Worm (Caenorhabditis elegans) whole organism, L3 larva: ENCODE measurements around the gene F56F11.1.

ENCODE experiments used
- R02D3.7 ChIP-seq: fragments of 150-350 bp; optimal IDR thresholded peaks from 2 replicates; lab custom pipeline; 2014; ENCODE audit warnings: missing biosample characterization, missing genetic modification characterization
- ZK546.5 ChIP-seq: sonication (generic microtip); optimal IDR thresholded peaks from 2 replicates; lab custom pipeline; 2017; ENCODE audit warnings: missing biosample characterization, missing genetic modification characterization
- ama-1 ChIP-seq: fragments of 150-350 bp; optimal IDR thresholded peaks from 2 replicates; lab custom pipeline; 2018
- ceh-16 ChIP-seq: sonication (generic microtip); optimal IDR thresholded peaks from 2 replicates; lab custom pipeline; 2017; ENCODE audit warnings: missing biosample characterization, missing genetic modification characterization
- ceh-82 ChIP-seq: fragments of 150-350 bp; optimal IDR thresholded peaks from 2 replicates; lab custom pipeline; 2014; ENCODE audit warnings: missing biosample characterization, missing genetic modification characterization
- daf-12 ChIP-seq: fragments of 150-350 bp; optimal IDR thresholded peaks from 2 replicates; lab custom pipeline; 2014; ENCODE audit warnings: missing biosample characterization, missing genetic modification reagents, missing genetic modification characterization
- egl-27 ChIP-seq: sonication (generic microtip); optimal IDR thresholded peaks from 4 replicates; lab custom pipeline; 2017; ENCODE audit warnings: missing biosample characterization, missing genetic modification reagents, missing genetic modification characterization
- egl-5 ChIP-seq: fragments of 150-350 bp; optimal IDR thresholded peaks from 2 replicates; lab custom pipeline; 2017; ENCODE audit warnings: missing biosample characterization, missing genetic modification reagents, missing genetic modification characterization, inconsistent platforms
- elt-1 ChIP-seq: fragments of 150-350 bp; optimal IDR thresholded peaks from 2 replicates; lab custom pipeline; 2014; ENCODE audit warnings: missing biosample characterization, missing genetic modification characterization
- elt-3 ChIP-seq, 3 experiments: fragments of 150-350 bp in 1 of 3; sonication (generic microtip) in 2 of 3; optimal IDR thresholded peaks; 2 replicates in 2 of 3; 4 replicates in 1 of 3; lab custom pipeline; 2014 to 2017; ENCODE audit warnings: missing biosample characterization in 3 of 3, missing genetic modification characterization in 3 of 3
- eor-1 ChIP-seq, 2 experiments: fragments of 150-350 bp; optimal IDR thresholded peaks; 2 replicates each; lab custom pipeline; 2014 to 2018; ENCODE audit warnings: missing biosample characterization in 2 of 2, missing genetic modification characterization in 2 of 2
- fkh-10 ChIP-seq: sonication (generic microtip); optimal IDR thresholded peaks from 2 replicates; lab custom pipeline; 2017; ENCODE audit warnings: missing biosample characterization, missing genetic modification reagents, missing genetic modification characterization
- fkh-2 ChIP-seq: fragments of 150-350 bp; optimal IDR thresholded peaks from 2 replicates; lab custom pipeline; 2014; ENCODE audit warnings: missing biosample characterization, missing genetic modification reagents, missing genetic modification characterization
- fos-1 ChIP-seq: fragments of 150-350 bp; optimal IDR thresholded peaks from 2 replicates; lab custom pipeline; 2014; ENCODE audit warnings: missing biosample characterization, missing genetic modification characterization
- hmg-11 ChIP-seq: sonication (generic microtip); optimal IDR thresholded peaks from 2 replicates; lab custom pipeline; 2016; ENCODE audit warnings: missing genetic modification characterization, missing compliant biosample characterization
- jun-1 ChIP-seq: fragments of 150-350 bp; optimal IDR thresholded peaks from 2 replicates; lab custom pipeline; 2014; ENCODE audit warnings: missing biosample characterization, missing genetic modification reagents, missing genetic modification characterization
- lin-15B ChIP-seq: fragments of 150-350 bp; optimal IDR thresholded peaks from 2 replicates; lab custom pipeline; 2014; ENCODE audit warnings: missing biosample characterization, missing genetic modification characterization
- lin-39 ChIP-seq: fragments of 150-350 bp; optimal IDR thresholded peaks from 2 replicates; lab custom pipeline; 2018; ENCODE audit warnings: missing biosample characterization, missing genetic modification reagents, missing genetic modification characterization
- mdl-1 ChIP-seq: fragments of 150-350 bp; optimal IDR thresholded peaks from 2 replicates; lab custom pipeline; 2014; ENCODE audit warnings: missing biosample characterization, missing genetic modification characterization
- mml-1 ChIP-seq: fragments of 150-350 bp; sonication (generic microtip); optimal IDR thresholded peaks from 3 replicates; lab custom pipeline; 2014; ENCODE audit warnings: missing biosample characterization, missing genetic modification characterization
- nfya-1 ChIP-seq: sonication (generic microtip); optimal IDR thresholded peaks from 2 replicates; lab custom pipeline; 2017; ENCODE audit warnings: missing genetic modification characterization, mild to moderate bottlenecking, missing compliant biosample characterization, antibody characterized with exemption, moderate library complexity; ENCODE audit not compliant: insufficient read depth
- nhr-11 ChIP-seq: fragments of 150-350 bp; optimal IDR thresholded peaks from 2 replicates; lab custom pipeline; 2014; ENCODE audit warnings: missing biosample characterization, missing genetic modification characterization
- nhr-12 ChIP-seq: fragments of 150-350 bp; optimal IDR thresholded peaks from 2 replicates; lab custom pipeline; 2014; ENCODE audit warnings: missing biosample characterization, missing genetic modification characterization
- nhr-23 ChIP-seq: fragments of 150-350 bp; optimal IDR thresholded peaks from 2 replicates; lab custom pipeline; 2014; ENCODE audit warnings: missing biosample characterization, missing genetic modification reagents, missing genetic modification characterization
- nhr-25 ChIP-seq: sonication (generic microtip); optimal IDR thresholded peaks from 2 replicates; lab custom pipeline; 2017; ENCODE audit warnings: missing biosample characterization, missing genetic modification characterization
- nhr-28 ChIP-seq: fragments of 150-350 bp; optimal IDR thresholded peaks from 2 replicates; lab custom pipeline; 2014; ENCODE audit warnings: missing biosample characterization, missing genetic modification characterization
- nhr-43 ChIP-seq: sonication (generic microtip); optimal IDR thresholded peaks from 2 replicates; lab custom pipeline; 2016; ENCODE audit warnings: mild to moderate bottlenecking, missing genetic modification characterization, missing compliant biosample characterization; ENCODE audit not compliant: poor library complexity, severe bottlenecking
- nhr-67 ChIP-seq: fragments of 150-350 bp; optimal IDR thresholded peaks from 2 replicates; lab custom pipeline; 2014; ENCODE audit warnings: missing biosample characterization, missing genetic modification characterization
- nhr-76 ChIP-seq: fragments of 150-350 bp; sonication (generic microtip); optimal IDR thresholded peaks from 5 replicates; lab custom pipeline; 2014; ENCODE audit warnings: missing biosample characterization, missing genetic modification characterization
- pha-4 ChIP-seq: fragments of 150-350 bp; optimal IDR thresholded peaks from 2 replicates; lab custom pipeline; 2014; ENCODE audit warnings: missing biosample characterization, missing genetic modification reagents, missing genetic modification characterization
- pqm-1 ChIP-seq: fragments of 150-350 bp; optimal IDR thresholded peaks from 2 replicates; lab custom pipeline; 2017; ENCODE audit warnings: missing biosample characterization, missing genetic modification characterization, inconsistent platforms
- skn-1 ChIP-seq: fragments of 150-350 bp; optimal IDR thresholded peaks from 2 replicates; lab custom pipeline; 2014; ENCODE audit warnings: missing biosample characterization, missing genetic modification characterization
- snpc-4 ChIP-seq: fragments of 150-350 bp; optimal IDR thresholded peaks from 2 replicates; lab custom pipeline; 2014; ENCODE audit warnings: missing biosample characterization, missing genetic modification characterization
- unc-39 ChIP-seq: sonication (generic microtip); optimal IDR thresholded peaks from 4 replicates; lab custom pipeline; 2017; ENCODE audit warnings: missing biosample characterization, missing genetic modification characterization
- unc-62 ChIP-seq: fragments of 150-350 bp; sonication (generic microtip); optimal IDR thresholded peaks from 4 replicates; lab custom pipeline; 2014; ENCODE audit warnings: missing biosample characterization, missing genetic modification reagents, missing genetic modification characterization
- ztf-4 ChIP-seq: fragments of 150-350 bp; optimal IDR thresholded peaks from 2 replicates; lab custom pipeline; 2014; ENCODE audit warnings: missing biosample characterization, missing genetic modification characterization

Gene F56F11.1

DNA sequence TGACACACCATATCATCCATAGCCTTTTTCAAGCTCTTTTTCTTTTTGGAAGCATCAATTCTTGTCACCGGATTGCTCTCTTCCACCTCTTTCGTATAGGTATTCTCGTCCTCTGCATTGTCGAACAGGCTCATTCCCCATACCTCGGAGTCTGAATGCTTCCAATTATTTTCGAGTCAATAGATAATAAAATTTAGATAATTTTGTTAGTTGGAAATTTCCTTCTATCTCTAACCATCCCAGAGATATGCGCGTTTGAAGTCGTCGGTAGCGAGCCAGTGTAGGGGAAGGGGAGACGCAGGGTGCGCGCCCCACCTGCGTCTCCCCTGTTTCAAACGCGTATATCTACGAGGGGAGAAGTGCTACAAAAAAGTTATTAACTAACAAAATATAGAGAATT lies 29.3 kb downstream of the F56F11.1 start:
- TF ChIP-seq nhr-43 (tag; lab: Kevin White, UChicago) (no peak), nhr-28 (tag; lab: Kevin White, UChicago) (no peak), pqm-1 (tag; lab: Kevin White, UChicago) (no peak), nhr-11 (no peak), egl-27 (tag; lab: Kevin White, UChicago) (no peak), eor-1 (tag; optimal IDR thresholded peaks at IDR 0.05; lab: Kevin White, UChicago) (no peak), nhr-12 (no peak), nhr-23 (no peak), nhr-25 (no peak)

DNA sequence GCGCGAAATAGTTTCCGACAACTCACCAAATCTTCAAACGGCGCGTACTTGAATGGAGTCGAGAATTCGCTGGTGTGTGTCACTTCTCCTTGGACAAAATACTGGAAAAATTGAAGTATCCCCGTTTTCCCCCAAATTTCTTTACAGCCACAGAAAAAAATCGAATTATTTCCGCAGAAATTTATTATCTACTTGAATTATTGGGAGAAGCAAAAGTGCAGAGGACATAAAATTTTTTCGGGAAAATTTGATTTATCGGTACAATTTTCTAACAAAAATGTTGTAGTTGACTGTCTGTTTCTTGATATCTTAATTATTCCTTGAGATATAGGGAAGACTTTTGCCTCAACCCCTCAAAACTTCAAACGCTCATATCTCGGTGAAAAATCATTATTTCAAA lies 31.5 kb downstream of the F56F11.1 start, which contains the start of gene R10F2.4:
TSS of gene R10F2.4 (minus strand) at position 101 of the 400 bp plus-strand sequence.
- TF ChIP-seq nhr-25 (no peak), nhr-43 (tag; lab: Kevin White, UChicago) (no peak), daf-12 (no peak), fkh-10 (GFP tag; lab: Kevin White, UChicago) (no peak), ztf-4 (tag; lab: Kevin White, UChicago) (no peak), unc-39 (no peak), nhr-67 (tag; lab: Kevin White, UChicago) (no peak), ceh-82 (tag; lab: Kevin White, UChicago) (no peak), egl-5 (tag; lab: Kevin White, UChicago) (no peak), lin-15B (tag; lab: Kevin White, UChicago) (no peak), hmg-11 (no peak), lin-39 (tag; lab: Kevin White, UChicago) (no peak), pqm-1 (tag; lab: Kevin White, UChicago) (no peak), nhr-23 (no peak)
- TF ChIP-seq, all 47 proteins: peak for 0

DNA sequence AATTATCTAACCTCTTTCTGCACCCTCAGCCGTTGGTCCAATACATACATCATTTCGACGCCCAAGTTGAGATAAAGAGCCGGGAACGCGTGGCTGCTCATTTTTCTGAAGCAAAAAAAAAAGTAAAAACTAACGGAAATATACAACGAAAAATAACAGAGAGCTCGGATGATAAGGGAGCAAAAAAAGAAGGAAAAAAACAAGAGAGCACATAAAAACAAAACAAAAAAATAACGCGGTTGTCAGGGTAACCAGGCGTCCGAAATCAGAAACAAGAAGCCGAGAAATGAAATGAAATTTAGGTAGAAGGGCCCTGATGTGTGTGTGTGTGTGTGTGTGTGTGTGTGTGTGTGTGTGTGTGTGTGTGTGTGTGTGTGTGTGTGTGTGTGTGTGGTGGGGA lies 33.1 kb downstream of the F56F11.1 start, which contains the start of gene R10F2.5:
TSS of gene R10F2.5 (minus strand) at position 101 of the 400 bp plus-strand sequence.
- no peak for TF ChIP-seq R02D3.7 (tag; lab: Kevin White, UChicago)
- no peak for TF ChIP-seq lin-15B (tag; lab: Kevin White, UChicago)
- no peak for TF ChIP-seq nhr-76 (tag; lab: Kevin White, UChicago)
- TF ChIP-seq nfya-1 (tag; lab: Kevin White, UChicago), result no peak
- TF ChIP-seq lin-39 (tag; lab: Kevin White, UChicago), result no peak
- TF ChIP-seq daf-12, result no peak
- TF ChIP-seq unc-62 (GFP tag; lab: Kevin White, UChicago), result no peak
- TF ChIP-seq ama-1 (lab: Kevin White, UChicago), result no peak
- no peak for TF ChIP-seq snpc-4
- TF ChIP-seq mml-1 (tag; lab: Kevin White, UChicago), result no peak
- TF ChIP-seq jun-1 (tag; lab: Kevin White, UChicago), result no peak
- TF ChIP-seq elt-1 (tag; lab: Kevin White, UChicago), result no peak
- no peak for TF ChIP-seq elt-3 (tag; optimal IDR thresholded peaks at IDR 0.05; lab: Kevin White, UChicago)
- no peak for TF ChIP-seq pqm-1 (tag; lab: Kevin White, UChicago)
- no peak for TF ChIP-seq eor-1 (tag; optimal IDR thresholded peaks at IDR 0.05; lab: Kevin White, UChicago)
- TF ChIP-seq ceh-82 (tag; lab: Kevin White, UChicago), result no peak
- TF ChIP-seq ceh-16 (tag; lab: Kevin White, UChicago), result no peak
- no peak for TF ChIP-seq egl-27 (tag; lab: Kevin White, UChicago)
- TF ChIP-seq nhr-28 (tag; lab: Kevin White, UChicago), result no peak
- no peak for TF ChIP-seq fkh-2 (tag; lab: Kevin White, UChicago)

DNA sequence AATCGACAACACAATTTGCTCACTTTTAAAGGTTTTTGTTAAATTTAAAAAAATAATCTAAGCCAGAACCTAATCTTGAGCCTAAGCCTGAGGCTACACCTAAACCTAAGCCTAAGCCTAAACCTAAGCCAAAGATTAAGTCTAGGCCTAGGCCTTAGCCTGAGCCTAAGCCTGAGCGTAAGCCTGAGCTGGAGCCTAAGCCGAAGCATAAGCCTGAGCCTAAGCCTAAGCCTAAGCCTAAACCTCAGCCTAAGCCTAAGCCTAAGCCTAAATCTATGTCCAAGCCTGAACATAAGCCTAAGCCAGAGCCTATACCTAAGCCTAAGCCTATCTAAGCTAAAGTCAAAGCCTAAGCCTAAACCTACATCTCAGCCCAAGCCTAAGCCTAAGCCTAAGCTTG lies 46.2 kb downstream of the F56F11.1 start:
- TF ChIP-seq fos-1 (tag; lab: Kevin White, UChicago), result no peak
- no peak for TF ChIP-seq nhr-28 (tag; lab: Kevin White, UChicago)
- TF ChIP-seq mdl-1, result no peak
- TF ChIP-seq ZK546.5, result no peak
- no peak for TF ChIP-seq skn-1 (tag; lab: Kevin White, UChicago)
- TF ChIP-seq egl-5 (tag; lab: Kevin White, UChicago), result no peak
- TF ChIP-seq daf-12, result no peak
- no peak for TF ChIP-seq ztf-4 (tag; lab: Kevin White, UChicago)
- no peak for TF ChIP-seq nhr-76 (tag; lab: Kevin White, UChicago)
- TF ChIP-seq nhr-67 (tag; lab: Kevin White, UChicago), result no peak
- no peak for TF ChIP-seq nhr-23
- no peak for TF ChIP-seq elt-1 (tag; lab: Kevin White, UChicago)
- no peak for TF ChIP-seq pha-4
